Worm (Caenorhabditis elegans): ENCODE results near the gene Y94H6A.3.

DNA sequence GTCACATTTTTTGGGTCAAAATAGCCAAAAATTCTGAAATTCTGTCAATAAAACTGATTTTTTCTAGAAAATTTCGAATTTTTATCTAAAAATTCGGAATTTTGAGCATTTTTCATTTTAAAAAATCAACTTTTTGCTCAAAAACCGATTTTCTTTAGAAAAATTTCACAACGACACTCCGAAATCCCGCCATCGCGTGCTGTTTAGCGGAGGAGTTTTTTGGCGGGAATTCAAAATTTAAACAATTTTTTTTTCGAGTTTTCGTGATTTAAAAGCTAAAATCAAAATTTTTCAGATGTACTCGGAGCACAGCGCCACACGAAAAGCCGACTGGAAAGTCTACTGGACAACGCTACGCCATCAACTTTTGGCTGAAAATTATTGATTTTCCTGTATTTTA is 1.4 kb downstream of the Y94H6A.3 start:
- no peak for TF ChIP-seq ceh-16 (tag; optimal IDR thresholded peaks at IDR 0.05)
- no peak for TF ChIP-seq nhr-76 (tag; optimal IDR thresholded peaks at IDR 0.05)
- no peak for TF ChIP-seq snpc-4 (tag; optimal IDR thresholded peaks at IDR 0.05)
- TF ChIP-seq R02D3.7 (tag; optimal IDR thresholded peaks at IDR 0.05) = no peak
- TF ChIP-seq fos-1 (tag; optimal IDR thresholded peaks at IDR 0.05) = no peak
- no peak for TF ChIP-seq nhr-43 (tag; optimal IDR thresholded peaks at IDR 0.05; ENCODE audit: poor library complexity, severe bottlenecking)
- no peak for TF ChIP-seq mdl-1 (tag; optimal IDR thresholded peaks at IDR 0.05)
- no peak for TF ChIP-seq nhr-237 (tag; optimal IDR thresholded peaks at IDR 0.05)

Measured in whole organism, L3 larva.